Worm (Caenorhabditis elegans): Measurements from ENCODE around the gene R05F9.7.

The R05F9.7 gene

DNA sequence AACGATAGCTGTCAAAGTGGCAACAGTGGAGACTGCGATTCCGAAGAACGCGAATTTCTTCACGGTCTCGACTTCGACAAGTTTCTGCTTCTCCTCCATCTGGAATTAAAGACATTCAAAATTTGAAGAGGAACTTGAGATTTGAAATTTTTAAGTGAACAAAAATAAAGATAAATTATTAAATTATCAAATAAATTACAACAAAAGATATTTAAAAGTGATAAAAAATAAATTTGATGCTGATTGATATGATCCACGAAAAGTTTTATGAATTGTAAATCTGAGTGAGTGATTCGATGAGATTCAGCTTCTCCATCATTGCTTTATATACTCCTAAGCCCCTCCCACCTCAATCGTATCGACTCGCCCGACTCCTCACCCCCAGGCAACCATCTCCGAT, 18.6 kb upstream of the R05F9.7 start, which contains the start of gene col-17:
col-17 (minus strand) TSS at position 101 of the 400 bp plus-strand sequence.
- TF ChIP-seq nhr-12 (tag; optimal IDR thresholded peaks at IDR 0.05) (no peak), zag-1 (tag; optimal IDR thresholded peaks at IDR 0.05) (no peak), R02D3.7 (tag; optimal IDR thresholded peaks at IDR 0.05) (no peak), unc-39 (tag; optimal IDR thresholded peaks at IDR 0.05) (no peak), nhr-237 (tag; optimal IDR thresholded peaks at IDR 0.05) (no peak), ama-1 (optimal IDR thresholded peaks at IDR 0.05) (no peak), F13H6.1 (tag; optimal IDR thresholded peaks at IDR 0.05) (no peak), crh-2 (tag; optimal IDR thresholded peaks at IDR 0.05) (no peak), nhr-6 (tag; optimal IDR thresholded peaks at IDR 0.05) (no peak), peb-1 (tag; optimal IDR thresholded peaks at IDR 0.05) (no peak), nhr-10 (tag; optimal IDR thresholded peaks at IDR 0.05) (no peak), egl-27 (tag; optimal IDR thresholded peaks at IDR 0.05) (no peak), ceh-16 (tag; optimal IDR thresholded peaks at IDR 0.05) (no peak), nhr-25 (tag; optimal IDR thresholded peaks at IDR 0.05) (no peak), sma-9 (GFP tag; optimal IDR thresholded peaks at IDR 0.05) (no peak), sma-9 (tag; optimal IDR thresholded peaks at IDR 0.05) (no peak), nhr-77 (tag; optimal IDR thresholded peaks at IDR 0.05) (no peak)

DNA sequence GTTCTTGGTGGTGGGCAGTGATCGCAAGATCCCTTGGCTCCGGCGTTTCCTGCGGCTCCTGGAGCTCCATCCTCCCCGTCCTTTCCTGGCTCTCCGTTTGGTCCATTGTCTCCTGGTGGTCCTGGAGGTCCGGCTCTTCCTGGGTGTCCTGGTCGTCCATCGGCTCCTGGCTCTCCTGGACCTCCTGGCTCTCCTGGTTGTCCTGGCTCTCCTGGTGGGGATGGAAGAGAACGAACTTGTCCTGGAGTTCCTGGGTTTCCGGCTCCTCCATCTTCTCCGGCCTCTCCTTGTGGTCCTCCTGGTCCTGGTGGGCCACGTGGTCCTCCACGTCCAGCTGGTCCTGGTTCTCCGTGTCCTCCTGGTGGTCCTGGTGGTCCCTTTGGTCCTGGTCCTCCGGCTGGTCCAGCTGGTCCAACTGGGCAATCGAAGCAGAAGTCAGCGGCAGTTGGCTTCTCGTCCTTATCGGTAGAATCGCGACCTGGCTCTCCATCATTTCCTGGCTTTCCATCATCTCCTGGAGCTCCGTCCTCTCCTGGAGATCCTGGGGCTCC, 16.2 kb upstream of the R05F9.7 start:
- TF ChIP-seq mab-5 (tag; optimal IDR thresholded peaks at IDR 0.05) (no peak), ZK546.5 (tag; optimal IDR thresholded peaks at IDR 0.05) (no peak), peb-1 (tag; optimal IDR thresholded peaks at IDR 0.05) (no peak), blmp-1 (tag; optimal IDR thresholded peaks at IDR 0.05; ENCODE audit: insufficient read depth) (no peak), sma-9 (GFP tag; optimal IDR thresholded peaks at IDR 0.05) (no peak), sma-9 (tag; optimal IDR thresholded peaks at IDR 0.05) (no peak), C34F6.9 (tag; optimal IDR thresholded peaks at IDR 0.05) (no peak), nhr-77 (tag; optimal IDR thresholded peaks at IDR 0.05) (no peak), nhr-12 (tag; optimal IDR thresholded peaks at IDR 0.05) (no peak), nhr-237 (tag; optimal IDR thresholded peaks at IDR 0.05) (no peak), lsy-2 (tag; optimal IDR thresholded peaks at IDR 0.05) (no peak)

- TF ChIP-seq aly-2 (tag; optimal IDR thresholded peaks at IDR 0.05) = no peak
- no peak for TF ChIP-seq blmp-1 (tag; optimal IDR thresholded peaks at IDR 0.05; ENCODE audit: insufficient read depth)
- no peak for TF ChIP-seq nhr-77 (tag; optimal IDR thresholded peaks at IDR 0.05)
- no peak for TF ChIP-seq zag-1 (tag; optimal IDR thresholded peaks at IDR 0.05)
- no peak for TF ChIP-seq lin-13 (GFP tag; optimal IDR thresholded peaks at IDR 0.05)
- no peak for TF ChIP-seq ztf-1 (GFP tag; conservative IDR thresholded peaks at IDR 0.05)
- no peak for TF ChIP-seq unc-55 (GFP tag; optimal IDR thresholded peaks at IDR 0.05)
- TF ChIP-seq sma-9 (GFP tag; optimal IDR thresholded peaks at IDR 0.05) = no peak
- no peak for TF ChIP-seq sma-9 (tag; optimal IDR thresholded peaks at IDR 0.05)
- no peak for TF ChIP-seq dmd-4 (tag; optimal IDR thresholded peaks at IDR 0.05)
- TF ChIP-seq nhr-25 (tag; optimal IDR thresholded peaks at IDR 0.05) = no peak
- no peak for TF ChIP-seq nhr-23 (tag; optimal IDR thresholded peaks at IDR 0.05)
- no peak for TF ChIP-seq nhr-21 (tag; optimal IDR thresholded peaks at IDR 0.05)
- no peak for TF ChIP-seq fos-1 (tag; optimal IDR thresholded peaks at IDR 0.05)
- no peak for TF ChIP-seq R02D3.7 (tag; optimal IDR thresholded peaks at IDR 0.05)
- TF ChIP-seq F13H6.1 (tag; optimal IDR thresholded peaks at IDR 0.05) = no peak
- TF ChIP-seq mbf-1 (tag; optimal IDR thresholded peaks at IDR 0.05) = no peak
Observed at ce11 chrII:4870691-4871090, 15.4 kb upstream of the R05F9.7 start, which contains the start of gene col-20. TSS of gene col-20 (minus strand) at chrII:4870791.

DNA sequence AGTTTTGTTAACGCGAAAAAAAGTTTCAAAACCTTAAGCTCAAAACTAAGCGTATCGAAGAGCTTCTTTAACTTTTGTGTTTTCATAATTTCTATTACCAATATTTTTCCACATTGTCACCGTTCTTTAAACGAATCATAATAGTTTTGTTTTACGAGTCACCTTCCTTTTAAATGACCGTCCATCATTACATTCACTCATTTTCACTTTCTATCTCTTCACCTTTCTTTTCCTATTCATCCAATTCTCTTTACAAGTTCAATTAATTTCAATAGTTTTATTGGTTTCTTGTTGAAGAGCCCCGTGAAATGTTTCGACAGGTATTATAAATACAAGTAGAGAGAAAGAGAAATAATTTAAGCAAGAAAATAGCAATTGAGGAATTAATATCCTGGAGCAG, 14.2 kb upstream of the R05F9.7 start:
- TF ChIP-seq R02D3.7 (tag; optimal IDR thresholded peaks at IDR 0.05) (no peak), blmp-1 (tag; optimal IDR thresholded peaks at IDR 0.05; ENCODE audit: insufficient read depth) (peak; percentile 53)

- no peak for TF ChIP-seq peb-1 (tag; optimal IDR thresholded peaks at IDR 0.05)
Observed at ce11 chrII:4873029-4873428, 13.0 kb upstream of the R05F9.7 start, which contains the start of gene col-73. TSS of gene col-73 (minus strand) at chrII:4873129.

ce11 chrII:4874335-4874861, 11.7 kb upstream of the R05F9.7 start, which contains the start of gene F11G11.15:
TSS of gene F11G11.15 (plus strand) at chrII:4874845.
- TF ChIP-seq blmp-1 (tag; optimal IDR thresholded peaks at IDR 0.05; ENCODE audit: insufficient read depth) (peak; percentile 63), nhr-25 (tag; optimal IDR thresholded peaks at IDR 0.05) (peak; percentile 40), Y55F3AM.14 (GFP tag; optimal IDR thresholded peaks at IDR 0.05) (no peak), nhr-21 (tag; optimal IDR thresholded peaks at IDR 0.05) (peak; percentile 32)
